Fruit fly (Drosophila melanogaster) S2 (cell line): ENCODE data around the gene CG44290.

Source experiments
- CG8478 ChIP-seq: fragments of >200 bp; optimal IDR thresholded peaks from 2 replicates; lab custom pipeline; 2018
- CTCF ChIP-seq, 2 experiments: fragments of >200 bp; optimal IDR thresholded peaks; 2 replicates each; lab custom pipeline; 2018

dm6 chr3R:27437308-27437707, 3.4 kb downstream of the CG44290 start, which contains the start of gene side:
- TF ChIP-seq CG8478 (lab: Kevin White, UChicago), result no peak
- TF ChIP-seq CTCF (optimal IDR thresholded peaks at IDR 0.05; lab: Kevin White, UChicago), result no peak
